Worm (Caenorhabditis elegans): Measurements from ENCODE around the gene cdh-10.

Gene cdh-10

DNA sequence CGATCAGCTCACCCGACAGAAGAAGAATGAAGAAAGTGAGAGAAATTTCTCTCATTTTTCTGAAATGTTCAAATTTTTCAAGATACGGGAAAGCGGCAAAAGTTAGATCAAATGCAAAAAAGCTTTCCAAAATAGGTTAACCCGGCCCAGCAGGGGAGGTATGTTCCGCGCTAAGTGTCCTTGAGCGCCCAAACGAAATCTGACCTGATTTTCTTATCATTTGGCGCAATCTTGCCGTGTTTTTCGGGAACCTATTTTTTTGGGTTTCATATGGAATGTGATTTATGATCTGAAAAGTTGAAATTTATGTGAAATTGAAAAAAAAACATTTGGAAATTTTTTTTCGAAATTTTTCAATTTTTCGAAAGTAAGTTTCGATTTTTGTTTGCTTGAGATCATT is at the start of gene cdh-10:
cdh-10 (minus strand) TSS at position 59 of the 400 bp plus-strand sequence.
- no peak for TF ChIP-seq bed-2 (GFP tag; IDR thresholded peaks at IDR 0.05)
- no peak for TF ChIP-seq unc-62 (GFP tag; optimal IDR thresholded peaks at IDR 0.05)
- no peak for TF ChIP-seq egl-18 (GFP tag; IDR thresholded peaks at IDR 0.05)
- TF ChIP-seq xnd-1 (tag; optimal IDR thresholded peaks at IDR 0.05) = no peak

- no peak for TF ChIP-seq lag-1 (GFP tag; IDR thresholded peaks at IDR 0.05)
- TF ChIP-seq F22D6.2 (tag; optimal IDR thresholded peaks at IDR 0.05) = no peak
- TF ChIP-seq lin-40 (tag; optimal IDR thresholded peaks at IDR 0.05) = no peak
- TF ChIP-seq zim-3 (tag; optimal IDR thresholded peaks at IDR 0.05) = no peak
- no peak for TF ChIP-seq B0336.3 (GFP tag; IDR thresholded peaks at IDR 0.05)
- TF ChIP-seq C17E4.6 (GFP tag; IDR thresholded peaks at IDR 0.05) = no peak
- TF ChIP-seq ZK185.1 (tag; optimal IDR thresholded peaks at IDR 0.05; ENCODE audit: poor library complexity, severe bottlenecking) = no peak
Measured at ce11 chrIV:2507824-2508223, 44.7 kb upstream of the cdh-10 start, which contains the start of gene Y69A2AR.22. Gene Y69A2AR.22 (minus strand): TSS chrIV:2507924.

DNA sequence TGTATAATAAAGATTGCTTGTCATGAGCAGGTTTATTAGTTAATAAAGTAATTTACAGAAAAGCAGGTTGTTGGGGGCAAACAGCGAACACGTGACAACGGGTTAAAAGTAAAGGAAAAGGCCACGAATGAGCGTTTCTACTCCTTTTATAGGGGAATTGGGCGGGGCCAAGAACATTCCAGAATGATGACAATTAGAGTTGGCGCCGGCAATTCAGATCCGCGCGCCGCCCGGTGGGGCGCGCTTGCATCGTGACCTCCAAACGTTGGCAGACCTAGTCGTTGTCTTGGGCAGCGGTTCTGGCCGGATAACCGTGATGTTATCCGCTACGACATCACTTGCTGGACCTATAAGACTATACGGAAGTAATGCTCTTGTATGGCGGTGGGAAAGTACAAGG is 39.4 kb upstream of the cdh-10 start:
- TF ChIP-seq hsf-1 (GFP tag; IDR thresholded peaks at IDR 0.05) (peak; percentile 71), madf-6 (GFP tag; IDR thresholded peaks at IDR 0.05) (peak; percentile 45; the same call in 1 of the 2 replicates)

ce11 chrIV:2497615-2498183 is 34.5 kb upstream of the cdh-10 start, which contains the start of gene Y69A2AR.16:
Gene Y69A2AR.16 (plus strand): TSS chrIV:2497803.
- no peak for TF ChIP-seq egrh-3 (GFP tag; IDR thresholded peaks at IDR 0.05)
- peak; percentile 43 for TF ChIP-seq hrde-1 (tag; optimal IDR thresholded peaks at IDR 0.05; ENCODE audit: borderline replicate concordance)
- no peak for TF ChIP-seq hmg-1.2 (GFP tag; IDR thresholded peaks at IDR 0.05)
- no peak for TF ChIP-seq B0336.3 (GFP tag; IDR thresholded peaks at IDR 0.05)
- no peak for TF ChIP-seq madf-6 (GFP tag; IDR thresholded peaks at IDR 0.05)
- no peak for TF ChIP-seq madf-3 (GFP tag; IDR thresholded peaks at IDR 0.05)
- no peak for TF ChIP-seq bed-1 (GFP tag; IDR thresholded peaks at IDR 0.05)
- no peak for TF ChIP-seq Y67H2A.10 (GFP tag; conservative IDR thresholded peaks at IDR 0.05)
- no peak for TF ChIP-seq sdz-38 (tag; optimal IDR thresholded peaks at IDR 0.05)
- no peak for TF ChIP-seq rpc-1 (optimal IDR thresholded peaks at IDR 0.05)
- no peak for TF ChIP-seq rpc-1 (tag; optimal IDR thresholded peaks at IDR 0.05)
- no peak for TF ChIP-seq Y79H2A.3 (GFP tag; conservative IDR thresholded peaks at IDR 0.05)
- peak; percentile 33 for TF ChIP-seq atf-7 (tag; optimal IDR thresholded peaks at IDR 0.05)
- no peak for TF ChIP-seq somi-1 (GFP tag; optimal IDR thresholded peaks at IDR 0.05)
- TF ChIP-seq snpc-1.3 (tag; optimal IDR thresholded peaks at IDR 0.05; ENCODE audit: insufficient read depth) = no peak
- TF ChIP-seq him-1 (tag; optimal IDR thresholded peaks at IDR 0.05) = no peak
- TF ChIP-seq let-607 (tag; optimal IDR thresholded peaks at IDR 0.05) = peak in 1 of 2 experiments; percentile 26
- TF ChIP-seq tbp1 (GFP tag; optimal IDR thresholded peaks at IDR 0.05) = peak; percentile 12
- TF ChIP-seq D2030.7 (GFP tag; IDR thresholded peaks at IDR 0.05) = no peak
- TF ChIP-seq attf-5 (GFP tag; optimal IDR thresholded peaks at IDR 0.05) = no peak
- TF ChIP-seq athp-1 (tag; optimal IDR thresholded peaks at IDR 0.05) = peak; percentile 12
- TF ChIP-seq ets-4 (GFP tag; optimal IDR thresholded peaks at IDR 0.05) = no peak
- TF ChIP-seq repo-1 (tag; optimal IDR thresholded peaks at IDR 0.05) = peak; percentile 72
- no peak for TF ChIP-seq sptf-2 (GFP tag; optimal IDR thresholded peaks at IDR 0.05)
- TF ChIP-seq efl-1 (GFP tag; optimal IDR thresholded peaks at IDR 0.05) = no peak
- peak; percentile 67; the same call in 1 of the 2 replicates for TF ChIP-seq Y53G8AR.9 (GFP tag; conservative IDR thresholded peaks at IDR 0.05)
- no peak for TF ChIP-seq mcd-1 (GFP tag; IDR thresholded peaks at IDR 0.05)
- TF ChIP-seq nhr-90 (tag; optimal IDR thresholded peaks at IDR 0.05) = no peak
- no peak for TF ChIP-seq F57C9.4 (tag; optimal IDR thresholded peaks at IDR 0.05)
- no peak for TF ChIP-seq nhr-27 (tag; optimal IDR thresholded peaks at IDR 0.05)
- no peak; the same call in 1 of the 2 replicates for TF ChIP-seq nfyb-1 (GFP tag; IDR thresholded peaks at IDR 0.05)
- TF ChIP-seq zim-3 (tag; optimal IDR thresholded peaks at IDR 0.05) = no peak
- no peak for TF ChIP-seq rcor-1 (GFP tag; IDR thresholded peaks at IDR 0.05)
- TF ChIP-seq K12H6.12 (tag; optimal IDR thresholded peaks at IDR 0.05) = no peak
